Worm (Caenorhabditis elegans): ENCODE measurements around the gene clec-40.

Gene clec-40

ce11 chrV:16829396-16829795 is 11.5 kb downstream of the clec-40 start, which contains the start of gene srh-214:
TSS of gene srh-214 (minus strand) at chrV:16829755.
- TF ChIP-seq pat-9 (tag; optimal IDR thresholded peaks at IDR 0.05): no peak
- no peak for TF ChIP-seq ets-4 (tag; optimal IDR thresholded peaks at IDR 0.05)
- TF ChIP-seq eyg-1 (tag; optimal IDR thresholded peaks at IDR 0.05): no peak
- TF ChIP-seq unc-55 (GFP tag; optimal IDR thresholded peaks at IDR 0.05): no peak
- TF ChIP-seq ceh-2 (tag; optimal IDR thresholded peaks at IDR 0.05): no peak
- TF ChIP-seq ttx-3 (tag; optimal IDR thresholded peaks at IDR 0.05): no peak
- TF ChIP-seq syd-9 (tag; optimal IDR thresholded peaks at IDR 0.05): no peak
- TF ChIP-seq rnt-1 (tag; optimal IDR thresholded peaks at IDR 0.05): no peak
- TF ChIP-seq ceh-30 (tag; optimal IDR thresholded peaks at IDR 0.05): no peak
- TF ChIP-seq ceh-22 (tag; optimal IDR thresholded peaks at IDR 0.05): no peak
- TF ChIP-seq ceh-48 (tag; optimal IDR thresholded peaks at IDR 0.05): no peak
- no peak for TF ChIP-seq che-1 (tag; optimal IDR thresholded peaks at IDR 0.05)
- TF ChIP-seq ceh-6 (GFP tag; optimal IDR thresholded peaks at IDR 0.05): no peak
- no peak for TF ChIP-seq hlh-13 (GFP tag; optimal IDR thresholded peaks at IDR 0.05)

- no peak for TF ChIP-seq sdc-2 (tag; optimal IDR thresholded peaks at IDR 0.05)
- no peak for TF ChIP-seq fkh-6 (tag; optimal IDR thresholded peaks at IDR 0.05)
- no peak for TF ChIP-seq dmd-4 (tag; optimal IDR thresholded peaks at IDR 0.05; ENCODE audit: borderline replicate concordance)
- no peak for TF ChIP-seq F13H6.1 (tag; optimal IDR thresholded peaks at IDR 0.05)
- TF ChIP-seq che-1 (tag; optimal IDR thresholded peaks at IDR 0.05): no peak
- no peak for TF ChIP-seq T23F11.4 (GFP tag; optimal IDR thresholded peaks at IDR 0.05)
- no peak for TF ChIP-seq ceh-6 (GFP tag; optimal IDR thresholded peaks at IDR 0.05)
- no peak for TF ChIP-seq sox-2 (GFP tag; IDR thresholded peaks at IDR 0.05)
- TF ChIP-seq K02D7.2 (tag; optimal IDR thresholded peaks at IDR 0.05): no peak
- TF ChIP-seq C08G9.2 (tag; optimal IDR thresholded peaks at IDR 0.05): no peak
- no peak for TF ChIP-seq pax-1 (tag; optimal IDR thresholded peaks at IDR 0.05)
- TF ChIP-seq hlh-6 (tag; optimal IDR thresholded peaks at IDR 0.05): no peak
- no peak for TF ChIP-seq ceh-31 (tag; optimal IDR thresholded peaks at IDR 0.05)
- TF ChIP-seq nfya-1 (tag; optimal IDR thresholded peaks at IDR 0.05): no peak
- TF ChIP-seq ceh-18 (tag; optimal IDR thresholded peaks at IDR 0.05): no peak
- TF ChIP-seq ref-2 (tag; optimal IDR thresholded peaks at IDR 0.05): no peak
- TF ChIP-seq ceh-22 (tag; optimal IDR thresholded peaks at IDR 0.05): no peak
- TF ChIP-seq ceh-19 (GFP tag; optimal IDR thresholded peaks at IDR 0.05): no peak
- TF ChIP-seq pha-2 (tag; optimal IDR thresholded peaks at IDR 0.05): no peak
These were observed 13.4 kb downstream of the clec-40 start, which contains the start of gene srh-216 for ce11 chrV:16827485-16827884. TSS of gene srh-216 (minus strand) at chrV:16827585.

ce11 chrV:16821270-16821737 is 19.6 kb downstream of the clec-40 start, which contains the start of gene T20B3.14:
TSS of gene T20B3.14 (minus strand) at chrV:16821320.
- TF ChIP-seq ceh-22 (tag; optimal IDR thresholded peaks at IDR 0.05): no peak
- TF ChIP-seq ceh-19 (GFP tag; optimal IDR thresholded peaks at IDR 0.05): no peak
- no peak for TF ChIP-seq ceh-31 (tag; optimal IDR thresholded peaks at IDR 0.05)
- TF ChIP-seq ztf-16 (tag; optimal IDR thresholded peaks at IDR 0.05): no peak
- TF ChIP-seq unc-86 (tag; optimal IDR thresholded peaks at IDR 0.05): no peak
- TF ChIP-seq nhr-232 (tag; optimal IDR thresholded peaks at IDR 0.05): no peak
- TF ChIP-seq unc-42 (tag; optimal IDR thresholded peaks at IDR 0.05): no peak
- TF ChIP-seq unc-3 (GFP tag; conservative IDR thresholded peaks at IDR 0.05): no peak
- no peak for TF ChIP-seq unc-3 (tag; optimal IDR thresholded peaks at IDR 0.05)
- no peak for TF ChIP-seq F13H6.1 (tag; optimal IDR thresholded peaks at IDR 0.05)
- TF ChIP-seq elt-2 (tag; optimal IDR thresholded peaks at IDR 0.05): no peak
- TF ChIP-seq sox-4 (tag; optimal IDR thresholded peaks at IDR 0.05): no peak
- TF ChIP-seq lin-11 (tag; optimal IDR thresholded peaks at IDR 0.05): no peak
- TF ChIP-seq ceh-48 (tag; optimal IDR thresholded peaks at IDR 0.05): no peak
- TF ChIP-seq ref-2 (tag; optimal IDR thresholded peaks at IDR 0.05): no peak
- TF ChIP-seq eyg-1 (tag; optimal IDR thresholded peaks at IDR 0.05): no peak
- no peak for TF ChIP-seq hlh-8 (tag; optimal IDR thresholded peaks at IDR 0.05)
- TF ChIP-seq ceh-2 (tag; optimal IDR thresholded peaks at IDR 0.05): no peak
- TF ChIP-seq pag-3 (tag; optimal IDR thresholded peaks at IDR 0.05; ENCODE audit: borderline replicate concordance): no peak
- no peak for TF ChIP-seq che-1 (tag; optimal IDR thresholded peaks at IDR 0.05)
